Fruit fly (Drosophila melanogaster) whole organism, embryonic: ENCODE results near the gene Spt6.

Experiments
- B-H1 ChIP-seq: fragments of 200-800 bp; sonication (Bioruptor generic); IDR thresholded peaks from 3 replicates; pipeline ENCODE4 v1.3.6; 2022; ENCODE audit warnings: missing biosample characterization, missing genetic modification characterization
- CG10431 ChIP-seq: fragments of 200-800 bp; sonication (Bioruptor generic); optimal IDR thresholded peaks from 3 replicates; lab custom pipeline; 2018; ENCODE audit warnings: missing biosample characterization, mild to moderate bottlenecking, missing genetic modification characterization
- CG10543 ChIP-seq: fragments of 200-800 bp; sonication (Bioruptor generic); optimal IDR thresholded peaks from 3 replicates; lab custom pipeline; 2017; ENCODE audit warnings: missing biosample characterization, mild to moderate bottlenecking, missing genetic modification characterization, moderate library complexity
- CG10654 ChIP-seq: fragments of 200-800 bp; sonication (Bioruptor generic); optimal IDR thresholded peaks from 2 replicates; lab custom pipeline; 2016; ENCODE audit warnings: missing biosample characterization, missing genetic modification characterization
- CG12299 ChIP-seq: fragments of 200-800 bp; sonication (Bioruptor generic); optimal IDR thresholded peaks from 2 replicates; lab custom pipeline; 2018; ENCODE audit warnings: missing biosample characterization, mild to moderate bottlenecking, missing genetic modification characterization
- CG1647 ChIP-seq: fragments of 200-800 bp; sonication (Bioruptor generic); optimal IDR thresholded peaks from 3 replicates; lab custom pipeline; 2016; ENCODE audit warnings: missing biosample characterization, missing genetic modification characterization
- CG17359 ChIP-seq: fragments of 200-800 bp; sonication (Bioruptor generic); optimal IDR thresholded peaks from 3 replicates; lab custom pipeline; 2018; ENCODE audit warnings: missing biosample characterization, mild to moderate bottlenecking, missing genetic modification characterization, moderate library complexity
- CG17612 ChIP-seq: fragments of 200-800 bp; sonication (Bioruptor generic); IDR thresholded peaks from 2 replicates; pipeline ENCODE4 v1.3.6; 2022; ENCODE audit warnings: missing biosample characterization, missing genetic modification characterization
- CG1792 ChIP-seq: fragments of 200-800 bp; sonication (Bioruptor generic); optimal IDR thresholded peaks from 2 replicates; lab custom pipeline; 2016; ENCODE audit warnings: missing biosample characterization, missing genetic modification characterization
- CG2712 ChIP-seq: fragments of 200-800 bp; optimal IDR thresholded peaks from 3 replicates; lab custom pipeline; 2019; ENCODE audit warnings: missing biosample characterization, mild to moderate bottlenecking, missing genetic modification characterization, moderate library complexity
- CG2889 ChIP-seq: fragments of 200-800 bp; sonication (Bioruptor generic); IDR thresholded peaks from 3 replicates; pipeline ENCODE4 v1.3.6; 2022; ENCODE audit warnings: missing biosample characterization, missing genetic modification characterization
- CG34376 ChIP-seq: fragments of 200-800 bp; sonication (Bioruptor generic); optimal IDR thresholded peaks from 2 replicates; lab custom pipeline; 2018; ENCODE audit warnings: missing biosample characterization, mild to moderate bottlenecking, missing genetic modification characterization
- CG3847 ChIP-seq: fragments of 200-800 bp; sonication (Bioruptor generic); IDR thresholded peaks from 2 replicates; pipeline ENCODE4 v1.3.6; 2022; ENCODE audit warnings: missing biosample characterization, missing genetic modification characterization
- CG4730 ChIP-seq: fragments of 200-800 bp; sonication (Bioruptor generic); IDR thresholded peaks from 2 replicates; pipeline ENCODE4 v1.3.6; 2022; ENCODE audit warnings: missing biosample characterization, missing genetic modification characterization
- CG6272 ChIP-seq: fragments of 200-800 bp; sonication (Bioruptor generic); IDR thresholded peaks from 2 replicates; pipeline ENCODE4 v1.3.6; 2022; ENCODE audit warnings: missing biosample characterization, missing genetic modification characterization
- CG6683 ChIP-seq: fragments of 200-800 bp; sonication (Bioruptor generic); optimal IDR thresholded peaks from 2 replicates; lab custom pipeline; 2017; ENCODE audit warnings: missing biosample characterization, mild to moderate bottlenecking, missing genetic modification characterization, missing genetic modification reagents
- CG8290 ChIP-seq, 3 experiments: fragments of 200-800 bp; sonication (Bioruptor generic); optimal IDR thresholded peaks; 2 replicates each; lab custom pipeline; 2016 to 2019; ENCODE audit warnings: missing biosample characterization in 3 of 3, missing genetic modification characterization in 3 of 3, mild to moderate bottlenecking in 2 of 3, moderate library complexity in 1 of 3
- CG9609 ChIP-seq: fragments of 200-800 bp; sonication (Bioruptor generic); optimal IDR thresholded peaks from 3 replicates; lab custom pipeline; 2016; ENCODE audit warnings: missing biosample characterization, missing genetic modification characterization
- CTCF ChIP-seq: fragments of 200-800 bp; sonication (Bioruptor generic); optimal IDR thresholded peaks from 2 replicates; lab custom pipeline; 2017; ENCODE audit warnings: missing biosample characterization, mild to moderate bottlenecking, missing genetic modification characterization, moderate library complexity
- D ChIP-seq, 2 experiments: fragments of 200-800 bp in 1 of 2; fragments of >200 bp in 1 of 2; sonication (Bioruptor generic) in 1 of 2; optimal IDR thresholded peaks; 2 replicates in 1 of 2; 3 replicates in 1 of 2; lab custom pipeline; 2017; ENCODE audit warnings: mild to moderate bottlenecking in 1 of 2, missing biosample characterization in 1 of 2, missing genetic modification characterization in 1 of 2, missing genetic modification reagents in 1 of 2
- Dref ChIP-seq: fragments of 200-800 bp; sonication (Bioruptor generic); IDR thresholded peaks from 2 replicates; pipeline ENCODE4 v1.3.6; 2022; ENCODE audit warnings: missing biosample characterization, missing genetic modification characterization
- GATAe ChIP-seq: fragments of 200-800 bp; sonication (Bioruptor generic); conservative IDR thresholded peaks from 2 replicates; pipeline ENCODE4 v1.3.6; 2022; ENCODE audit warnings: missing biosample characterization, missing genetic modification characterization
- Gug ChIP-seq: fragments of 200-800 bp; sonication (Bioruptor generic); IDR thresholded peaks from 4 replicates; pipeline ENCODE4 v1.3.6; 2022; ENCODE audit warnings: missing biosample characterization, missing genetic modification characterization
- HmgD ChIP-seq: fragments of 200-800 bp; sonication (Bioruptor generic); optimal IDR thresholded peaks from 3 replicates; lab custom pipeline; 2016; ENCODE audit warnings: missing biosample characterization, missing genetic modification characterization
- MBD-R2 ChIP-seq: fragments of 200-800 bp; sonication (Bioruptor generic); IDR thresholded peaks from 2 replicates; pipeline ENCODE4 v1.3.6; 2022; ENCODE audit warnings: missing biosample characterization, missing genetic modification characterization
- Med ChIP-seq: fragments of 200-800 bp; sonication (Bioruptor generic); peaks from one replicate; lab custom pipeline; 2016; ENCODE audit warnings: missing biosample characterization, missing genetic modification characterization, mild to moderate bottlenecking, inconsistent platforms, moderate library complexity
- Opbp ChIP-seq: fragments of 200-800 bp; sonication (Bioruptor generic); IDR thresholded peaks from 3 replicates; pipeline ENCODE4 v1.3.6; 2022; ENCODE audit warnings: missing biosample characterization, missing genetic modification characterization; ENCODE audit not compliant: partially characterized antibody
- Ravus ChIP-seq: fragments of 200-800 bp; sonication (Bioruptor generic); IDR thresholded peaks from 2 replicates; pipeline ENCODE4 v1.3.6; 2022; ENCODE audit warnings: missing biosample characterization, missing genetic modification characterization
- abd-A ChIP-seq: fragments of 200-800 bp; sonication (Bioruptor generic); optimal IDR thresholded peaks from 3 replicates; lab custom pipeline; 2019; ENCODE audit warnings: missing biosample characterization, mild to moderate bottlenecking, missing genetic modification characterization, moderate library complexity
- aop ChIP-seq: fragments of 200-800 bp; sonication (Bioruptor generic); IDR thresholded peaks from 2 replicates; pipeline ENCODE4 v1.3.6; 2022; ENCODE audit warnings: missing biosample characterization, missing genetic modification characterization
- ap ChIP-seq: fragments of 200-800 bp; sonication (Bioruptor generic); IDR thresholded peaks from 2 replicates; pipeline ENCODE4 v1.3.6; 2022; ENCODE audit warnings: missing biosample characterization, missing genetic modification characterization
- bsh ChIP-seq, 2 experiments: fragments of 200-800 bp; sonication (Bioruptor generic); optimal IDR thresholded peaks; 2 replicates each; lab custom pipeline; 2017 to 2018; ENCODE audit warnings: mild to moderate bottlenecking in 2 of 2, missing biosample characterization in 2 of 2, missing genetic modification characterization in 2 of 2, moderate library complexity in 1 of 2
- cad ChIP-seq: fragments of >200 bp; optimal IDR thresholded peaks from 2 replicates; lab custom pipeline; 2017; ENCODE audit warnings: missing biosample characterization, missing genetic modification characterization
- dati ChIP-seq: fragments of 200-800 bp; sonication (Bioruptor generic); IDR thresholded peaks from 2 replicates; pipeline ENCODE4 v1.3.6; 2022; ENCODE audit warnings: missing biosample characterization, missing genetic modification characterization
- emc ChIP-seq: fragments of 200-800 bp; sonication (Bioruptor generic); optimal IDR thresholded peaks from 2 replicates; lab custom pipeline; 2016; ENCODE audit warnings: missing biosample characterization, missing genetic modification characterization
- exex ChIP-seq: fragments of 200-800 bp; sonication (Bioruptor generic); optimal IDR thresholded peaks from 4 replicates; lab custom pipeline; 2018; ENCODE audit warnings: missing biosample characterization, mild to moderate bottlenecking, missing genetic modification characterization, moderate library complexity
- fru ChIP-seq: fragments of >200 bp; optimal IDR thresholded peaks from 2 replicates; lab custom pipeline; 2017
- gfzf ChIP-seq: fragments of 200-800 bp; sonication (Bioruptor generic); optimal IDR thresholded peaks from 2 replicates; lab custom pipeline; 2016; ENCODE audit warnings: missing biosample characterization, mild to moderate bottlenecking, missing genetic modification characterization, moderate library complexity
- lab ChIP-seq: fragments of 200-800 bp; sonication (Bioruptor generic); optimal IDR thresholded peaks from 3 replicates; lab custom pipeline; 2017; ENCODE audit warnings: missing biosample characterization, missing genetic modification characterization, mild to moderate bottlenecking, moderate library complexity, missing genetic modification reagents
- nmo ChIP-seq: fragments of 200-800 bp; sonication (Bioruptor generic); optimal IDR thresholded peaks from 2 replicates; lab custom pipeline; 2018; ENCODE audit warnings: missing biosample characterization, mild to moderate bottlenecking, missing genetic modification characterization, moderate library complexity
- nom ChIP-seq: fragments of 200-800 bp; sonication (Bioruptor generic); optimal IDR thresholded peaks from 2 replicates; lab custom pipeline; 2017; ENCODE audit warnings: missing biosample characterization, missing genetic modification characterization, mild to moderate bottlenecking, moderate library complexity, missing genetic modification reagents
- pan ChIP-seq, 4 experiments: fragments of >200 bp in 3 of 4; fragments of 200-800 bp in 1 of 4; sonication (Bioruptor generic) in 1 of 4; optimal IDR thresholded peaks in 3 of 4; IDR thresholded peaks in 1 of 4; 2 replicates each; pipeline versions ENCODE4 v1.3.6 to Lab custom; 2017 to 2022; ENCODE audit warnings: missing biosample characterization in 2 of 4, missing genetic modification characterization in 2 of 4, mixed read lengths in 1 of 4
- pfk ChIP-seq: fragments of 200-800 bp; sonication (Bioruptor generic); optimal IDR thresholded peaks from 2 replicates; lab custom pipeline; 2018; ENCODE audit warnings: missing biosample characterization, mild to moderate bottlenecking, missing genetic modification characterization, moderate library complexity
- prd ChIP-seq, 3 experiments: fragments of >200 bp in 2 of 3; fragments of 200-800 bp in 1 of 3; sonication (Bioruptor generic) in 1 of 3; optimal IDR thresholded peaks in 2 of 3; IDR thresholded peaks in 1 of 3; 2 replicates in 2 of 3; 3 replicates in 1 of 3; pipeline versions ENCODE4 v1.3.6 to Lab custom; 2017 to 2022; ENCODE audit warnings: missing biosample characterization in 1 of 3, missing genetic modification characterization in 1 of 3
- pum ChIP-seq: fragments of 200-800 bp; sonication (Bioruptor generic); optimal IDR thresholded peaks from 2 replicates; lab custom pipeline; 2016; ENCODE audit warnings: missing biosample characterization, missing genetic modification characterization
- schlank ChIP-seq: fragments of 200-800 bp; sonication (Bioruptor generic); optimal IDR thresholded peaks from 2 replicates; lab custom pipeline; 2018; ENCODE audit warnings: missing biosample characterization, mild to moderate bottlenecking, missing genetic modification characterization
- scrt ChIP-seq: fragments of 200-800 bp; sonication (Bioruptor generic); optimal IDR thresholded peaks from 2 replicates; lab custom pipeline; 2018; ENCODE audit warnings: missing biosample characterization, mild to moderate bottlenecking, missing genetic modification characterization, moderate library complexity
- trem ChIP-seq: fragments of 200-800 bp; optimal IDR thresholded peaks from 3 replicates; lab custom pipeline; 2019; ENCODE audit warnings: missing biosample characterization, mild to moderate bottlenecking, missing genetic modification characterization, moderate library complexity
- tx ChIP-seq: fragments of 200-800 bp; sonication (Bioruptor generic); optimal IDR thresholded peaks from 2 replicates; lab custom pipeline; 2016; ENCODE audit warnings: missing biosample characterization, missing genetic modification characterization
- unpg ChIP-seq: fragments of 200-800 bp; sonication (Bioruptor generic); optimal IDR thresholded peaks from 3 replicates; lab custom pipeline; 2018; ENCODE audit warnings: missing biosample characterization, mild to moderate bottlenecking, missing genetic modification characterization, moderate library complexity

The Spt6 gene

DNA sequence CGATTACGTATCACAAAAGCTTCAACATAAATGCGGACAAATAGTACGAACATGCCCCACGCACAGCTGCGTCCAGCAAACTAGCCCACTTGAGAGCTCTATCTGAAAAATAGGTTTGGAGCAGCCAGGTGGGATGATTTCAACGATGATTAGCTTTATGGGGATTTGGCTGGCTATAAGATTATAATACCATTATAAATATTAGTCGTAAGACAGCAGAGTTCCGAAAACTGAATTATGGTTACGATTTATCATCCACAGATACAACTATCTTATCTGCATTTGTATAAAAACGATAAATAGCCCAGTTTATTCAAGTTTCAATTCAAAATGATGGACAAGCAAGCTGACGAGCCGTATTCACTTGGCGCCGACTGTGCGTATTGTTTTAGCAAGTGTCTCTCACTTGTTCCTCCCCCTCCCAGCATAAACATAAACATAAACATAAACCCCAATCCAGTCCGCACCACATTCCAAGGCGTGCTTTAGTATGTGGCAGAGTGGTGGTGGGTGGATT is 3.9 kb upstream of the Spt6 start (continued):
- TF ChIP-seq ap (GFP tag; lab: Robert Waterston, UW) = 0 out of 2 replicates have a peak, but pooled peaks have one; percentile 25
- TF ChIP-seq CG10654 = peak; percentile 37
- peak; percentile 79 for TF ChIP-seq CG6683 (GFP tag; lab: Kevin White, UChicago)
- TF ChIP-seq gfzf (GFP tag; lab: Kevin White, UChicago) = no peak
- peak; percentile 64; the same call in 3 of the 4 replicates for TF ChIP-seq Gug (GFP tag; lab: Robert Waterston, UW)
- no peak for TF ChIP-seq GATAe (GFP tag; lab: Robert Waterston, UW)
- TF ChIP-seq CG2889 = no peak
- TF ChIP-seq CG10431 (GFP tag; lab: Kevin White, UChicago) = no peak
- TF ChIP-seq nmo = peak; percentile 85
- no peak for TF ChIP-seq Opbp
- peak; percentile 33; the same call in 1 of the 2 replicates for TF ChIP-seq CG6272
- TF ChIP-seq CG17612 (GFP tag; lab: Robert Waterston, UW) = no peak
- TF ChIP-seq CG34376 (GFP tag; lab: Kevin White, UChicago) = peak; percentile 84
- peak; percentile 22 for TF ChIP-seq pfk (GFP tag; lab: Kevin White, UChicago)
- TF ChIP-seq B-H1 (GFP tag; lab: Robert Waterston, UW) = peak; percentile 39; the same call in 1 of the 3 replicates
- TF ChIP-seq MBD-R2 = peak; percentile 27; the same call in 1 of the 2 replicates
- peak; percentile 51 for TF ChIP-seq abd-A (tag; lab: Kevin White, UChicago)
- no peak for TF ChIP-seq prd (optimal IDR thresholded peaks at IDR 0.05; lab: Kevin White, UChicago)
- peak; percentile 71 for TF ChIP-seq prd (GFP tag; IDR thresholded peaks at IDR 0.05; lab: Robert Waterston, UW)
- TF ChIP-seq D (optimal IDR thresholded peaks at IDR 0.05; lab: Kevin White, UChicago) = no peak
- peak; percentile 74 for TF ChIP-seq D (GFP tag; optimal IDR thresholded peaks at IDR 0.05; lab: Kevin White, UChicago)
- TF ChIP-seq CG2712 (tag; lab: Kevin White, UChicago) = peak; percentile 77
- TF ChIP-seq emc (GFP tag; lab: Kevin White, UChicago) = peak; percentile 32
- peak in 1 of 2 experiments; percentile 60 for TF ChIP-seq bsh (GFP tag; optimal IDR thresholded peaks at IDR 0.05; lab: Kevin White, UChicago)
- TF ChIP-seq CG17359 (tag; lab: Kevin White, UChicago) = peak; percentile 75
- TF ChIP-seq CG9609 (GFP tag; lab: Kevin White, UChicago) = peak; percentile 49
- TF ChIP-seq CG1647 = peak; percentile 59
- no peak for TF ChIP-seq dati (GFP tag; lab: Robert Waterston, UW)
- TF ChIP-seq HmgD (GFP tag; lab: Kevin White, UChicago) = no peak
- no peak for TF ChIP-seq Ravus (GFP tag; lab: Robert Waterston, UW)
- no peak for TF ChIP-seq nom (GFP tag; lab: Kevin White, UChicago)
- peak; percentile 62 for TF ChIP-seq CG12299
- no peak for TF ChIP-seq tx (GFP tag; lab: Kevin White, UChicago)

- TF ChIP-seq CG1647 (no peak), schlank (tag; lab: Kevin White, UChicago) (peak; percentile 46), scrt (GFP tag; lab: Kevin White, UChicago) (peak; percentile 21), Med (GFP tag; lab: Kevin White, UChicago) (peak; percentile 30), aop (GFP tag; lab: Robert Waterston, UW) (no peak), pum (GFP tag; lab: Kevin White, UChicago) (no peak), exex (peak; percentile 70), cad (GFP tag; lab: Kevin White, UChicago) (no peak), CTCF (no peak), CG3847 (GFP tag; lab: Robert Waterston, UW) (0 out of 2 replicates have a peak, but pooled peaks have one; percentile 5), trem (tag; lab: Kevin White, UChicago) (no peak), Dref (0 out of 2 replicates have a peak, but pooled peaks have one; percentile 7), lab (peak; percentile 27), CG8290 (GFP tag; optimal IDR thresholded peaks at IDR 0.05; lab: Kevin White, UChicago) (no peak), CG8290 (tag; optimal IDR thresholded peaks at IDR 0.05; lab: Kevin White, UChicago) (peak in 1 of 2 experiments; percentile 46), fru (lab: Kevin White, UChicago) (no peak), pan (optimal IDR thresholded peaks at IDR 0.05; lab: Kevin White, UChicago) (no peak), pan (GFP tag; optimal IDR thresholded peaks at IDR 0.05 in 1 of 2, IDR thresholded peaks at IDR 0.05 in 1 of 2) (no peak), CG10543 (GFP tag; lab: Kevin White, UChicago) (peak; percentile 19), CG4730 (no peak), unpg (GFP tag; lab: Kevin White, UChicago) (no peak), CG1792 (GFP tag; lab: Kevin White, UChicago) (no peak)
Observed at dm6 chrX:6264456-6264855, 3.1 kb upstream of the Spt6 start.
